Worm (Caenorhabditis elegans) whole organism, early embryonic: Measurements from ENCODE around the gene fbxa-106.
"Not testable (repeated sequence)": the region's sequence is repeated elsewhere in the genome, so short reads cannot be mapped to it uniquely, and the experiment has no call there.

Experiments
- B0310.2 ChIP-seq: sonication (generic microtip); optimal IDR thresholded peaks from 2 replicates; lab custom pipeline; 2016; ENCODE audit warnings: mild to moderate bottlenecking, missing genetic modification characterization, missing compliant biosample characterization
- F13C5.2 ChIP-seq: sonication (generic microtip); optimal IDR thresholded peaks from 2 replicates; lab custom pipeline; 2017; ENCODE audit warnings: mild to moderate bottlenecking, missing genetic modification characterization, inconsistent platforms, missing compliant biosample characterization
- aly-1 ChIP-seq: sonication (generic microtip); optimal IDR thresholded peaks from 2 replicates; lab custom pipeline; 2016; ENCODE audit warnings: missing genetic modification characterization, missing compliant biosample characterization
- ama-1 ChIP-seq: fragments of 150-350 bp; optimal IDR thresholded peaks from 2 replicates; lab custom pipeline; 2014
- ceh-13 ChIP-seq: fragments of 200-800 bp; sonication (Bioruptor generic); optimal IDR thresholded peaks from 2 replicates; lab custom pipeline; 2018; ENCODE audit warnings: mild to moderate bottlenecking, missing genetic modification characterization, missing compliant biosample characterization
- ceh-36 ChIP-seq: sonication (generic microtip); optimal IDR thresholded peaks from 2 replicates; lab custom pipeline; 2016; ENCODE audit warnings: missing genetic modification characterization, inconsistent platforms, missing compliant biosample characterization
- ets-7 ChIP-seq: sonication (generic microtip); optimal IDR thresholded peaks from 2 replicates; lab custom pipeline; 2016; ENCODE audit warnings: missing genotype, missing genetic modification characterization, missing compliant biosample characterization
- flt-1 ChIP-seq: fragments of 200-800 bp; sonication (Bioruptor generic); IDR thresholded peaks from 2 replicates; pipeline ENCODE4 v1.3.6; 2022; ENCODE audit warnings: missing genetic modification characterization, missing compliant biosample characterization
- hmbx-1 ChIP-seq: sonication (generic microtip); optimal IDR thresholded peaks from 2 replicates; lab custom pipeline; 2016; ENCODE audit warnings: mild to moderate bottlenecking, missing genetic modification characterization, missing compliant biosample characterization
- hmg-4 ChIP-seq: fragments of 200-800 bp; sonication (Bioruptor generic); optimal IDR thresholded peaks from 2 replicates; lab custom pipeline; 2018; ENCODE audit warnings: mild to moderate bottlenecking, missing genetic modification characterization, missing compliant biosample characterization
- hnd-1 ChIP-seq: sonication (generic microtip); optimal IDR thresholded peaks from 2 replicates; lab custom pipeline; 2016; ENCODE audit warnings: missing genetic modification characterization, missing compliant biosample characterization
- pes-1 ChIP-seq: fragments of 200-800 bp; sonication (Bioruptor generic); IDR thresholded peaks from 2 replicates; pipeline ENCODE4 v1.3.6; 2022; ENCODE audit warnings: missing genetic modification reagents, missing genetic modification characterization, missing compliant biosample characterization
- scrt-1 ChIP-seq: fragments of 200-800 bp; sonication (Bioruptor generic); IDR thresholded peaks from 2 replicates; pipeline ENCODE4 v1.3.6; 2022; ENCODE audit warnings: missing genetic modification characterization, missing compliant biosample characterization
- sea-1 ChIP-seq: fragments of 200-800 bp; sonication (Bioruptor generic); conservative IDR thresholded peaks from 2 replicates; pipeline ENCODE4 v1.3.6; 2022; ENCODE audit warnings: missing genetic modification characterization, missing compliant biosample characterization
- tbx-11 ChIP-seq: fragments of 200-800 bp; sonication (Bioruptor generic); IDR thresholded peaks from 2 replicates; pipeline ENCODE4 v1.3.6; 2022; ENCODE audit warnings: missing genetic modification characterization, missing compliant biosample characterization
- tbx-37 ChIP-seq: fragments of 200-800 bp; sonication (Bioruptor generic); conservative IDR thresholded peaks from 2 replicates; pipeline ENCODE4 v1.3.6; 2022; ENCODE audit warnings: missing genetic modification reagents, missing genetic modification characterization, missing compliant biosample characterization
- tra-4 ChIP-seq: sonication (generic microtip); optimal IDR thresholded peaks from 2 replicates; lab custom pipeline; 2017; ENCODE audit warnings: missing genetic modification characterization, missing compliant biosample characterization

fbxa-106 gene

DNA sequence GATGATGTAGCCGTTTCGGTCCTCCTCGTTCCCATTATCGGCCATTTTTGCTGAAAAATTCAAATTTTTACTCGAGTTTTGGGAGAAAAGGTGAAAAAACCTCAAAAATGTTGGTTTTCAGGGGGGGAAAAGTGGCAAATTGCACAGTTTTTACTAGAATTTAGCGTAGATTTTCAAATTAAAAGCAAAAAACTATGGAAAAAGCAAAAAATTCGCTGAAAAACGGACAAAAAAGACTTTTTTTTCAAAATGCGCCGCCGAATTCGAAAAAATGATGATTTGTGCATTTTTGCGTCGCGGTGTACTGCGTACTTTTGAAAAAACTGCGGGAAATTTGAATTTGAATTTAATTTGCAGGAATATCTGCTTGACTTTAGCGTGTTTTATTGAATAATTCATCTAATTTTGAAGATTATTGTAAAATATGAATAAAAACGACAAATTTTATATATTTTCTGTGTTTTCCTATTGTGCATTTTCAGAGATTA, 1.2 kb upstream of the fbxa-106 start, which contains the start of gene Y59A8B.12:
Gene Y59A8B.12 (minus strand): TSS at position 51 of the 488 bp plus-strand sequence.
- no peak for TF ChIP-seq hmg-4 (GFP tag; lab: Kevin White, UChicago)
- TF ChIP-seq ceh-36 (tag; lab: Kevin White, UChicago), result no peak
- no peak for TF ChIP-seq pes-1 (GFP tag; lab: Robert Waterston, UW)
- TF ChIP-seq scrt-1 (GFP tag; lab: Robert Waterston, UW), result no peak
- no peak for TF ChIP-seq F13C5.2 (tag; lab: Kevin White, UChicago)
- TF ChIP-seq hmbx-1 (tag; lab: Kevin White, UChicago), result no peak
- no peak for TF ChIP-seq aly-1 (tag; lab: Kevin White, UChicago)
- no peak for TF ChIP-seq tbx-11 (GFP tag; lab: Robert Waterston, UW)

ce11 chrV:18081857-18082256, 3.1 kb downstream of the fbxa-106 start, which contains the start of gene nova-1:
TSS of gene nova-1 (minus strand) at chrV:18081957.
- TF ChIP-seq hmg-4 (GFP tag; lab: Kevin White, UChicago) (no peak), sea-1 (GFP tag; lab: Robert Waterston, UW) (no peak), ama-1 (lab: Kevin White, UChicago) (no peak), tbx-37 (GFP tag; lab: Robert Waterston, UW) (no peak), aly-1 (tag; lab: Kevin White, UChicago) (no peak), tra-4 (no peak), hmbx-1 (tag; lab: Kevin White, UChicago) (no peak), tbx-11 (GFP tag; lab: Robert Waterston, UW) (no peak), hnd-1 (tag; lab: Kevin White, UChicago) (no peak), scrt-1 (GFP tag; lab: Robert Waterston, UW) (no peak), flt-1 (GFP tag; lab: Robert Waterston, UW) (no peak), ceh-36 (tag; lab: Kevin White, UChicago) (no peak), ets-7 (tag; lab: Kevin White, UChicago) (no peak), F13C5.2 (tag; lab: Kevin White, UChicago) (no peak)

- peak; percentile 22 for TF ChIP-seq F13C5.2 (tag; lab: Kevin White, UChicago)
- TF ChIP-seq flt-1 (GFP tag; lab: Robert Waterston, UW), result no peak
- TF ChIP-seq scrt-1 (GFP tag; lab: Robert Waterston, UW), result peak; percentile 7; the same call in 1 of the 2 replicates
- TF ChIP-seq ceh-36 (tag; lab: Kevin White, UChicago), result no peak
Measured at ce11 chrV:18079163-18079562, 5.8 kb downstream of the fbxa-106 start.

ce11 chrV:18066257-18066783, 18.7 kb downstream of the fbxa-106 start, which contains the start of gene Y59A8B.8:
TSS of gene Y59A8B.8 (minus strand) at chrV:18066307.
- TF ChIP-seq ceh-36 (tag; lab: Kevin White, UChicago) (no peak), ama-1 (lab: Kevin White, UChicago) (no peak), tbx-37 (GFP tag; lab: Robert Waterston, UW) (no peak), sea-1 (GFP tag; lab: Robert Waterston, UW) (no peak), B0310.2 (no peak), hmg-4 (GFP tag; lab: Kevin White, UChicago) (no peak), flt-1 (GFP tag; lab: Robert Waterston, UW) (no peak)

- not testable (repeated sequence) for TF ChIP-seq tra-4; tbx-11 (GFP tag; lab: Robert Waterston, UW); hmg-4 (GFP tag; lab: Kevin White, UChicago)
Measured at ce11 chrV:18055297-18056019, 29.5 kb downstream of the fbxa-106 start, which contains the start of the genes Y59A8B.25 and ebp-3. TSS of gene Y59A8B.25 (minus strand) at chrV:18055397. TSS of gene ebp-3 (plus strand) at chrV:18055969.

DNA sequence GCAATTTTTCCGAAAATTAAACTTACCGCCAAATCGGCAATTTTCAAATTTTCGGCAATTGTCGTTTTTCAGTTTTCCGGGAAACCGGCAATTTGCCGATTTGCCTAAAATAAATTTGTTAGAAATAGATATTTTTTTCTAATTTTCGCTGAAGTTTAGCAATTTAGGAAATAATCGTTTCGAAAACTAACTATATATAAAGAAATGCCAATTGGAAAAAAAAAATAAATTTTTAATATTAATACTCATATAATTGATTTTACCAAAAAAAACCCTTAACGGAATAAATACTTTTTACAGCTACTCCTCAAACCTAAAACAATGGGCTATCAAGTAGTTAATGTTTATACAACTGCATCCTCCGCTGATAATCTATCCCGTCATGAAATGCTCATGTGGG, 41.7 kb downstream of the fbxa-106 start, which contains the start of gene ebp-1:
Gene ebp-1 (plus strand): TSS at position 301 of the 400 bp plus-strand sequence.
- TF ChIP-seq hnd-1 (tag; lab: Kevin White, UChicago) (no peak), sea-1 (GFP tag; lab: Robert Waterston, UW) (no peak), ets-7 (tag; lab: Kevin White, UChicago) (no peak), pes-1 (GFP tag; lab: Robert Waterston, UW) (no peak), hmbx-1 (tag; lab: Kevin White, UChicago) (no peak), ceh-13 (no peak), F13C5.2 (tag; lab: Kevin White, UChicago) (no peak), aly-1 (tag; lab: Kevin White, UChicago) (no peak), ama-1 (lab: Kevin White, UChicago) (no peak), scrt-1 (GFP tag; lab: Robert Waterston, UW) (no peak), flt-1 (GFP tag; lab: Robert Waterston, UW) (no peak), hmg-4 (GFP tag; lab: Kevin White, UChicago) (no peak), ceh-36 (tag; lab: Kevin White, UChicago) (no peak), tbx-11 (GFP tag; lab: Robert Waterston, UW) (no peak)
